Worm (Caenorhabditis elegans): ENCODE measurements around the gene K08F8.15.

K08F8.15 gene

ce11 chrII:8744555-8745448 lies 21.8 kb upstream of the K08F8.15 start (continued):
- TF ChIP-seq nhr-19 (GFP tag; conservative IDR thresholded peaks at IDR 0.05) (peak; percentile 90), nhr-47 (tag; optimal IDR thresholded peaks at IDR 0.05) (peak; percentile 24), elt-2 (tag; optimal IDR thresholded peaks at IDR 0.05) (no peak), blmp-1 (tag; optimal IDR thresholded peaks at IDR 0.05) (peak; percentile 36), nhr-20 (tag; optimal IDR thresholded peaks at IDR 0.05) (peak; percentile 42), snu-23 (GFP tag; optimal IDR thresholded peaks at IDR 0.05) (peak; percentile 19)

ce11 chrII:8745449-8746297 lies 20.9 kb upstream of the K08F8.15 start:
- TF ChIP-seq Y116A8C.19 (tag; optimal IDR thresholded peaks at IDR 0.05; ENCODE audit: borderline replicate concordance) (no peak), fkh-10 (GFP tag; optimal IDR thresholded peaks at IDR 0.05) (no peak), hlh-17 (GFP tag; optimal IDR thresholded peaks at IDR 0.05; ENCODE audit: borderline replicate concordance) (no peak), ceh-90 (tag; optimal IDR thresholded peaks at IDR 0.05) (no peak), fos-1 (tag; optimal IDR thresholded peaks at IDR 0.05) (no peak), efl-1 (optimal IDR thresholded peaks at IDR 0.05) (no peak), efl-1 (GFP tag; optimal IDR thresholded peaks at IDR 0.05 in 1 of 2) (peak in 1 of 2 experiments; percentile 15), nhr-71 (tag; optimal IDR thresholded peaks at IDR 0.05) (no peak), sptf-1 (tag; optimal IDR thresholded peaks at IDR 0.05) (no peak), nhr-19 (GFP tag; conservative IDR thresholded peaks at IDR 0.05) (no peak), ceh-63 (GFP tag; optimal IDR thresholded peaks at IDR 0.05) (no peak), elt-2 (tag; optimal IDR thresholded peaks at IDR 0.05) (peak; percentile 39), nhr-47 (tag; optimal IDR thresholded peaks at IDR 0.05) (no peak), ztf-11 (tag; optimal IDR thresholded peaks at IDR 0.05) (no peak), mab-9 (GFP tag; IDR thresholded peaks at IDR 0.05) (no peak), ceh-8 (GFP tag; optimal IDR thresholded peaks at IDR 0.05) (no peak), snu-23 (GFP tag; optimal IDR thresholded peaks at IDR 0.05) (no peak), unc-62 (GFP tag; optimal IDR thresholded peaks at IDR 0.05) (no peak), dpl-1 (GFP tag; optimal IDR thresholded peaks at IDR 0.05) (no peak), lir-3 (tag; optimal IDR thresholded peaks at IDR 0.05; ENCODE audit: poor library complexity) (peak; percentile 23), lin-14 (GFP tag; optimal IDR thresholded peaks at IDR 0.05) (no peak), C04F5.9 (tag; optimal IDR thresholded peaks at IDR 0.05) (peak; percentile 15), nhr-90 (tag; optimal IDR thresholded peaks at IDR 0.05; ENCODE audit: poor library complexity) (no peak), fkh-4 (tag; optimal IDR thresholded peaks at IDR 0.05; ENCODE audit: borderline replicate concordance) (no peak), swsn-7 (tag; optimal IDR thresholded peaks at IDR 0.05) (no peak), ceh-88 (GFP tag; IDR thresholded peaks at IDR 0.05) (no peak), tlp-1 (tag; optimal IDR thresholded peaks at IDR 0.05) (no peak), snpc-4 (tag; optimal IDR thresholded peaks at IDR 0.05) (no peak), C34B4.2 (tag; optimal IDR thresholded peaks at IDR 0.05) (no peak), pax-3 (tag; optimal IDR thresholded peaks at IDR 0.05) (no peak), efl-3 (GFP tag; optimal IDR thresholded peaks at IDR 0.05) (no peak), pag-3 (tag; optimal IDR thresholded peaks at IDR 0.05; ENCODE audit: borderline replicate concordance, insufficient read depth) (no peak), nhr-77 (tag; optimal IDR thresholded peaks at IDR 0.05) (no peak), ets-5 (GFP tag; IDR thresholded peaks at IDR 0.05) (no peak), ama-1 (optimal IDR thresholded peaks at IDR 0.05) (peak; percentile 34), vab-15 (tag; optimal IDR thresholded peaks at IDR 0.05) (no peak), nhr-85 (tag) (peak; percentile 47), rnt-1 (tag; optimal IDR thresholded peaks at IDR 0.05) (peak; percentile 23), aly-2 (tag; optimal IDR thresholded peaks at IDR 0.05) (no peak), tbx-2 (tag; optimal IDR thresholded peaks at IDR 0.05) (no peak)

Data from whole organism, L1 larva.